Worm (Caenorhabditis elegans): ENCODE measurements around the gene nspg-10.

nspg-10 gene

DNA sequence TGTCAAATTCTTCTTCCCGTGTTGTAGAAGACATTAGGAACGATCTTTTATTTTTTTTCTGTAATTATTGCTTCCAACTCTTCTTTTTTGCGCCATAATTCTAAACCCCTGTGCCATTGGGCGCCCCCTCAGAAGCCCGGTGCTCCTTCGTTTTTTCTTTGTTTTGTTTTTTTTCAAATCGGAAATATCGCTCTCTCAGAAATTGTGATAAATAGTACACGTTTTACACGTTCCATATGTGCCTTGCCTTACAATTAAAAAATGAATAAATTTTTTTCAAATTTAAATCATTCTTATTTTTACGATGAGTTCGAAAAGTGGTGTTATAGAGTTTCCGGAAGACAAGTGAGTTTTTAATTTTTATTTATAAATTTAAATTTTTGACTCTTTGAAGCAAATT, 43.9 kb downstream of the nspg-10 start, which contains the start of gene F29B9.7:
Gene F29B9.7, plus strand, starts transcription at position 301 of the 400 bp plus-strand sequence.
- TF ChIP-seq C06A6.2 (GFP tag; conservative IDR thresholded peaks at IDR 0.05), result no peak
- TF ChIP-seq nfyb-1 (GFP tag; IDR thresholded peaks at IDR 0.05), result no peak
- TF ChIP-seq Y56A3A.18 (GFP tag; IDR thresholded peaks at IDR 0.05), result no peak
- TF ChIP-seq egl-18 (GFP tag; IDR thresholded peaks at IDR 0.05), result no peak
- TF ChIP-seq nhr-80 (tag; optimal IDR thresholded peaks at IDR 0.05), result no peak
- no peak for TF ChIP-seq atf-7 (tag; optimal IDR thresholded peaks at IDR 0.05)

- TF ChIP-seq fkh-3 (tag; optimal IDR thresholded peaks at IDR 0.05) (no peak), hmg-1.2 (GFP tag; IDR thresholded peaks at IDR 0.05) (peak; percentile 67), B0261.1 (tag; optimal IDR thresholded peaks at IDR 0.05) (no peak), lsy-27 (tag; optimal IDR thresholded peaks at IDR 0.05; ENCODE audit: borderline replicate concordance, insufficient read depth) (peak; percentile 75), xnd-1 (tag; optimal IDR thresholded peaks at IDR 0.05) (peak; percentile 90), T07F8.4 (tag; optimal IDR thresholded peaks at IDR 0.05) (no peak), nhr-90 (tag; optimal IDR thresholded peaks at IDR 0.05) (peak; percentile 6), nhr-179 (tag; optimal IDR thresholded peaks at IDR 0.05) (no peak), F33H1.4 (GFP tag; IDR thresholded peaks at IDR 0.05) (peak; percentile 81), rcor-1 (GFP tag; IDR thresholded peaks at IDR 0.05) (peak; percentile 86), ceh-27 (GFP tag; optimal IDR thresholded peaks at IDR 0.05) (peak; percentile 17), hmg-20 (GFP tag; IDR thresholded peaks at IDR 0.05) (no peak), unc-62 (GFP tag; optimal IDR thresholded peaks at IDR 0.05) (no peak), repo-1 (tag; optimal IDR thresholded peaks at IDR 0.05) (peak; percentile 3), attf-6 (GFP tag; IDR thresholded peaks at IDR 0.05) (peak; percentile 53; the same call in 1 of the 2 replicates), nfyb-1 (GFP tag; IDR thresholded peaks at IDR 0.05) (peak; percentile 80), snpc-1.3 (tag; optimal IDR thresholded peaks at IDR 0.05; ENCODE audit: insufficient read depth) (peak; percentile 58), unc-130 (GFP tag; optimal IDR thresholded peaks at IDR 0.05) (peak; percentile 58), tbp1 (GFP tag; optimal IDR thresholded peaks at IDR 0.05) (peak; percentile 66), lin-35 (GFP tag; optimal IDR thresholded peaks at IDR 0.05) (peak; percentile 10 to 56 (median 54)), cebp-1 (GFP tag; IDR thresholded peaks at IDR 0.05) (peak; percentile 92), cebp-1 (tag; optimal IDR thresholded peaks at IDR 0.05) (peak; percentile 99), gei-17 (GFP tag; optimal IDR thresholded peaks at IDR 0.05) (no peak), ceh-91 (GFP tag; IDR thresholded peaks at IDR 0.05) (peak; percentile 83), Y95B8A.8 (GFP tag; IDR thresholded peaks at IDR 0.05) (peak; percentile 58; the same call in 1 of the 2 replicates), athp-1 (tag; optimal IDR thresholded peaks at IDR 0.05) (peak; percentile 74), ZK185.1 (tag; optimal IDR thresholded peaks at IDR 0.05; ENCODE audit: poor library complexity, severe bottlenecking) (peak; percentile 57), attf-3 (GFP tag; conservative IDR thresholded peaks at IDR 0.05) (no peak), ets-4 (GFP tag; optimal IDR thresholded peaks at IDR 0.05) (no peak), madf-10 (tag; optimal IDR thresholded peaks at IDR 0.05) (peak; percentile 92), him-1 (tag; optimal IDR thresholded peaks at IDR 0.05) (peak; percentile 18), hrde-1 (tag; optimal IDR thresholded peaks at IDR 0.05; ENCODE audit: borderline replicate concordance) (peak; percentile 30), nhr-120 (GFP tag; IDR thresholded peaks at IDR 0.05) (no peak), Y56A3A.18 (GFP tag; IDR thresholded peaks at IDR 0.05) (no peak), mcd-1 (GFP tag; IDR thresholded peaks at IDR 0.05) (peak; percentile 81), efl-1 (GFP tag; optimal IDR thresholded peaks at IDR 0.05) (peak; percentile 93), Y53G8AR.9 (GFP tag; conservative IDR thresholded peaks at IDR 0.05) (peak; percentile 80), let-526 (GFP tag; IDR thresholded peaks at IDR 0.05) (no peak), lsl-1 (GFP tag; optimal IDR thresholded peaks at IDR 0.05) (peak; percentile 82), atf-7 (tag; optimal IDR thresholded peaks at IDR 0.05) (peak; percentile 4), dox-1 (GFP tag; IDR thresholded peaks at IDR 0.05) (peak; percentile 92), lir-1 (GFP tag; conservative IDR thresholded peaks at IDR 0.05) (peak; percentile 59; the same call in 1 of the 2 replicates), attf-5 (GFP tag; optimal IDR thresholded peaks at IDR 0.05) (peak; percentile 92)
Observed at ce11 chrIV:4650624-4651094, 45.1 kb downstream of the nspg-10 start, which contains the start of gene ubc-9. Gene ubc-9 (plus strand): TSS chrIV:4651044.

Measured in whole organism, young adult.